Worm (Caenorhabditis elegans) whole organism, L4 larva: ENCODE data around the gene sart-3.

Experiments
- R02D3.7 ChIP-seq: fragments of 150-350 bp; sonication (generic microtip); optimal IDR thresholded peaks from 3 replicates; lab custom pipeline; 2014; ENCODE audit warnings: missing biosample characterization, missing genetic modification characterization
- attf-4 ChIP-seq: sonication (generic microtip); optimal IDR thresholded peaks from 3 replicates; lab custom pipeline; 2017; ENCODE audit warnings: missing biosample characterization, missing genetic modification characterization
- ceh-28 ChIP-seq: fragments of 150-350 bp; optimal IDR thresholded peaks from 2 replicates; lab custom pipeline; 2014; ENCODE audit warnings: missing biosample characterization, missing genetic modification reagents, missing genetic modification characterization
- dmd-8 ChIP-seq: fragments of 200-800 bp; sonication (Bioruptor generic); IDR thresholded peaks from 2 replicates; pipeline ENCODE4 v1.3.6; 2022; ENCODE audit warnings: missing genetic modification characterization, missing compliant biosample characterization
- lsy-2 ChIP-seq, 2 experiments: fragments of 150-350 bp in 1 of 2; sonication (generic microtip) in 1 of 2; optimal IDR thresholded peaks; 2 replicates each; lab custom pipeline; 2014 to 2017; ENCODE audit warnings: missing biosample characterization in 2 of 2, missing genetic modification characterization in 2 of 2
- nhr-10 ChIP-seq: fragments of 150-350 bp; optimal IDR thresholded peaks from 2 replicates; lab custom pipeline; 2014; ENCODE audit warnings: missing biosample characterization, missing genetic modification characterization
- nhr-11 ChIP-seq: fragments of 150-350 bp; optimal IDR thresholded peaks from 2 replicates; lab custom pipeline; 2014; ENCODE audit warnings: missing biosample characterization, missing genetic modification characterization
- nhr-28 ChIP-seq: fragments of 150-350 bp; optimal IDR thresholded peaks from 2 replicates; lab custom pipeline; 2014; ENCODE audit warnings: missing biosample characterization, missing genetic modification characterization
- ztf-7 ChIP-seq: fragments of 150-350 bp; optimal IDR thresholded peaks from 2 replicates; lab custom pipeline; 2014; ENCODE audit warnings: missing biosample characterization, missing genetic modification characterization

DNA sequence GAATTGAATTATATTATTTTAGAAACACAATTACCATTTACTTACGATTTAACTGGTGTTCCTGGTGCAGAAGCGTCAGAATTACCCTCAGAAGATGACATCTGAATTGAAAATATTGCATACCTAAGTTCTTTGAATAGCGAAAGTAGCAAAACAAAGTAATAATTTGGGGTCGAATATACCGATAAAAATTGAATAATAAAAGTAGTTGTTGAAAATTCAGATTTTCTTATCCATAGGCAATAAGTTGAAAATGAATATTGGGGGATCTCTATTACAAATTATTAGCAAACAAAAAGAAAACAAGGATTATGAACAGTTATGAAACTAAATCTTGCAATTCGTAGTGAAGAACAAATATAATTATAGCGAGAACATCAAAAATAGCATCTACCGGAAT is 3.5 kb downstream of the sart-3 start, which contains the start of gene leo-1:
- TF ChIP-seq ztf-7 (tag; lab: Kevin White, UChicago) = no peak
- no peak for TF ChIP-seq nhr-11 (tag; lab: Kevin White, UChicago)
- TF ChIP-seq dmd-8 (GFP tag; lab: Robert Waterston, UW) = no peak
- no peak for TF ChIP-seq R02D3.7 (tag; lab: Kevin White, UChicago)
- no peak for TF ChIP-seq nhr-10
- TF ChIP-seq lsy-2 (tag; optimal IDR thresholded peaks at IDR 0.05; lab: Kevin White, UChicago) = no peak
- TF ChIP-seq ceh-28 (tag; lab: Kevin White, UChicago) = no peak
- TF ChIP-seq nhr-28 = no peak
- TF ChIP-seq attf-4 (tag; lab: Kevin White, UChicago) = no peak
